Fruit fly (Drosophila melanogaster): ENCODE results near the gene Cpsf100.

DNA sequence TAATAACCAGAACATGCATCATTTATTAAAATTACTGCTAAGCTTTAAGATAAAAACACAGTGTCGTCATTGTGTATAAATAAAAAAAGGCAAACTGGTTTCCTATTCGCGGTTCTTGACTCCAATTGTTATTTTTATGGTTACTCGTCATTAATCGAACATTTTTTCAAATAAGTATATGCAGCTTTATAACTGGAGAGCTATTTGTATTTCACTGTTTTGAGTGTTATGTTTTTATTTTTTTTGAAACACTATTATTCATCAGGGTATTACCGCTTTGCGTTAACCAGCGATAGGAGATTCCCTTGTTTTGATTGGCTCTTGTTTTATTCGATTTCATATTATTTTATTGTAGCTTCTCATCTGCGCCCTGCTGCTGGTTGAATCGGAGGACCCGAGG, 23.2 kb upstream of the Cpsf100 start:
- TF ChIP-seq toe (GFP tag; optimal IDR thresholded peaks at IDR 0.05), result no peak
- TF ChIP-seq pad (GFP tag; optimal IDR thresholded peaks at IDR 0.05), result no peak
- no peak for TF ChIP-seq CG7101 (tag; optimal IDR thresholded peaks at IDR 0.05)
- TF ChIP-seq CG14711 (tag; optimal IDR thresholded peaks at IDR 0.05), result no peak
- TF ChIP-seq cic (GFP tag; optimal IDR thresholded peaks at IDR 0.05), result no peak
- no peak for TF ChIP-seq kay (GFP tag; ENCODE audit: borderline replicate concordance)
- TF ChIP-seq Mnt (GFP tag; optimal IDR thresholded peaks at IDR 0.05), result no peak
- TF ChIP-seq Hr96 (GFP tag; optimal IDR thresholded peaks at IDR 0.05), result no peak
- no peak for TF ChIP-seq ovo (GFP tag; optimal IDR thresholded peaks at IDR 0.05)
- TF ChIP-seq CG7045 (GFP tag; optimal IDR thresholded peaks at IDR 0.05), result no peak
- TF ChIP-seq CG12768 (GFP tag; optimal IDR thresholded peaks at IDR 0.05), result no peak
- no peak for TF ChIP-seq CG33017 (tag; optimal IDR thresholded peaks at IDR 0.05)
